Fruit fly (Drosophila melanogaster): ENCODE results near the gene Osi20.

dm6 chr3R:6339795-6340194 is at the start of gene Osi20:
- TF ChIP-seq psq (optimal IDR thresholded peaks at IDR 0.05), result no peak
- TF ChIP-seq Sin3A (optimal IDR thresholded peaks at IDR 0.05), result no peak
